Fruit fly (Drosophila melanogaster) whole organism, pupa: ENCODE results near the gene Rpn10.

Experiments used
- CG10348 ChIP-seq: fragments of 200-800 bp; sonication (Bioruptor generic); IDR thresholded peaks from 2 replicates; pipeline ENCODE4 v1.3.6; 2022; ENCODE audit warnings: missing biosample characterization, missing genetic modification characterization
- CG12605 ChIP-seq: fragments of 200-800 bp; sonication (Bioruptor generic); IDR thresholded peaks from 2 replicates; pipeline ENCODE4 v1.3.6; 2022; ENCODE audit warnings: missing biosample characterization, missing genetic modification characterization
- CG13204 ChIP-seq: fragments of 200-800 bp; sonication (Bioruptor generic); optimal IDR thresholded peaks from 2 replicates; lab custom pipeline; 2018; ENCODE audit warnings: missing biosample characterization, mild to moderate bottlenecking, missing genetic modification characterization, moderate library complexity
- CG14655 ChIP-seq: fragments of 200-800 bp; sonication (Bioruptor generic); optimal IDR thresholded peaks from 3 replicates; lab custom pipeline; 2017; ENCODE audit warnings: mild to moderate bottlenecking, missing biosample characterization, missing genetic modification reagents, missing genetic modification characterization
- CG15710 ChIP-seq: fragments of 200-800 bp; sonication (Bioruptor generic); optimal IDR thresholded peaks from 2 replicates; lab custom pipeline; 2018; ENCODE audit warnings: missing biosample characterization, mild to moderate bottlenecking, missing genetic modification characterization, moderate library complexity
- CG17806 ChIP-seq: fragments of 200-800 bp; sonication (Bioruptor generic); optimal IDR thresholded peaks from 2 replicates; lab custom pipeline; 2018; ENCODE audit warnings: missing biosample characterization, mild to moderate bottlenecking, missing genetic modification characterization, moderate library complexity
- CG32121 ChIP-seq: fragments of 200-800 bp; sonication (Bioruptor generic); IDR thresholded peaks from 2 replicates; pipeline ENCODE4 v1.3.6; 2022; ENCODE audit warnings: missing biosample characterization, missing genetic modification characterization
- CG34367 ChIP-seq: fragments of 200-800 bp; sonication (Bioruptor generic); optimal IDR thresholded peaks from 2 replicates; lab custom pipeline; 2018; ENCODE audit warnings: missing biosample characterization, mild to moderate bottlenecking, missing genetic modification characterization
- CG4496 ChIP-seq: fragments of 200-800 bp; sonication (Bioruptor generic); IDR thresholded peaks from 3 replicates; pipeline ENCODE4 v1.3.6; 2022; ENCODE audit warnings: missing biosample characterization, missing genetic modification characterization
- CG8159 ChIP-seq: fragments of 200-800 bp; sonication (Bioruptor generic); optimal IDR thresholded peaks from 3 replicates; lab custom pipeline; 2018; ENCODE audit warnings: missing biosample characterization, mild to moderate bottlenecking, missing genetic modification characterization, moderate library complexity
- CG8301 ChIP-seq: fragments of 200-800 bp; sonication (Bioruptor generic); optimal IDR thresholded peaks from 2 replicates; lab custom pipeline; 2018; ENCODE audit warnings: missing biosample characterization, mild to moderate bottlenecking, missing genetic modification characterization
- CG9948 ChIP-seq: fragments of 200-800 bp; sonication (Bioruptor generic); optimal IDR thresholded peaks from 2 replicates; lab custom pipeline; 2018; ENCODE audit warnings: missing biosample characterization, mild to moderate bottlenecking, missing genetic modification characterization, moderate library complexity
- D1 ChIP-seq: fragments of 200-800 bp; sonication (Bioruptor generic); optimal IDR thresholded peaks from 2 replicates; lab custom pipeline; 2018; ENCODE audit warnings: missing biosample characterization, mild to moderate bottlenecking, missing genetic modification characterization, moderate library complexity
- EcR ChIP-seq: fragments of 200-800 bp; sonication (Bioruptor generic); optimal IDR thresholded peaks from 3 replicates; lab custom pipeline; 2019; ENCODE audit warnings: missing biosample characterization, missing genetic modification characterization, mild to moderate bottlenecking, moderate library complexity, missing genetic modification reagents
- Ets98B ChIP-seq: fragments of 200-800 bp; sonication (Bioruptor generic); IDR thresholded peaks from 2 replicates; pipeline ENCODE4 v1.3.6; 2022; ENCODE audit warnings: missing biosample characterization, missing genetic modification characterization
- Pif1A ChIP-seq: fragments of 200-800 bp; sonication (Bioruptor generic); optimal IDR thresholded peaks from 3 replicates; lab custom pipeline; 2016; ENCODE audit warnings: missing biosample characterization, missing genetic modification characterization
- Pif1B ChIP-seq: fragments of 200-800 bp; sonication (Bioruptor generic); optimal IDR thresholded peaks from 3 replicates; lab custom pipeline; 2016; ENCODE audit warnings: missing biosample characterization, missing genetic modification characterization
- Snoo ChIP-seq: fragments of 200-800 bp; sonication (Bioruptor generic); optimal IDR thresholded peaks from 3 replicates; lab custom pipeline; 2017; ENCODE audit warnings: missing biosample characterization, mild to moderate bottlenecking, missing genetic modification characterization, inconsistent platforms
- fd96Ca ChIP-seq: fragments of 200-800 bp; sonication (Bioruptor generic); IDR thresholded peaks from 3 replicates; pipeline ENCODE4 v1.3.6; 2022; ENCODE audit warnings: missing biosample characterization, missing genetic modification characterization
- gl ChIP-seq: fragments of 200-800 bp; sonication (Bioruptor generic); optimal IDR thresholded peaks from 2 replicates; lab custom pipeline; 2018; ENCODE audit warnings: missing biosample characterization, mild to moderate bottlenecking, missing genetic modification characterization
- rn ChIP-seq: fragments of 200-800 bp; sonication (Bioruptor generic); IDR thresholded peaks from 2 replicates; pipeline ENCODE4 v1.3.6; 2022; ENCODE audit warnings: missing biosample characterization, missing genetic modification characterization

The Rpn10 gene

DNA sequence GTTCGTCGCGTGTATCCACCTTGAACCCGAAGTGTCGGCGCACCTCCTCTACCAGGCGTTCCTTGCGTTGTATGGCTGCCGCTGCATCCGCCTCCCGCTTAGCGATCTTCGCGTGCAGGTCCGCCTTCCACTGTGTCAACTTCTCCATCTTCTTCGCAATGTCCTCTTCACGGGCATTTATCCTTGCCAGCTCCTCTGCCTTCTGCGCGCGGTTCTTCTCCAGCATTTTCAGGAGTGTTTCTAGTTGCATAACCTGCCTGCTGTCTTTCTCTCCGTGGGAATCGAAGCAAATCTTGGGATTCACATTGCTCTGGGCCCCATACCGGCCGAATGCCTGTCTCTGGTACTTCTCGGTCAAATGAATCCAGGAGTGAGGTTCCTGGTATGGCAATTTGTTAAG, 31.5 kb downstream of the Rpn10 start:
- no peak for TF ChIP-seq D1 (tag; lab: Kevin White, UChicago)
- TF ChIP-seq CG10348 (GFP tag; lab: Robert Waterston, UW): no peak
- TF ChIP-seq CG14655 (GFP tag; lab: Kevin White, UChicago): no peak
- TF ChIP-seq fd96Ca (GFP tag; lab: Robert Waterston, UW): no peak
- no peak for TF ChIP-seq Snoo (tag; lab: Kevin White, UChicago)
- no peak for TF ChIP-seq CG15710
- TF ChIP-seq CG17806 (tag; lab: Kevin White, UChicago): no peak
- no peak for TF ChIP-seq CG8159 (tag; lab: Kevin White, UChicago)
- no peak for TF ChIP-seq CG13204 (GFP tag; lab: Kevin White, UChicago)
- no peak for TF ChIP-seq Ets98B (GFP tag; lab: Robert Waterston, UW)
- no peak for TF ChIP-seq gl (tag; lab: Kevin White, UChicago)
- no peak for TF ChIP-seq CG4496
- no peak for TF ChIP-seq CG9948 (tag; lab: Kevin White, UChicago)
- no peak for TF ChIP-seq rn (GFP tag; lab: Robert Waterston, UW)
- no peak for TF ChIP-seq EcR (GFP tag; lab: Kevin White, UChicago)
- no peak for TF ChIP-seq CG8301 (tag; lab: Kevin White, UChicago)
- no peak for TF ChIP-seq Pif1B (GFP tag; lab: Kevin White, UChicago)
- TF ChIP-seq CG34367 (tag; lab: Kevin White, UChicago): no peak
- TF ChIP-seq CG32121 (GFP tag; lab: Robert Waterston, UW): no peak

DNA sequence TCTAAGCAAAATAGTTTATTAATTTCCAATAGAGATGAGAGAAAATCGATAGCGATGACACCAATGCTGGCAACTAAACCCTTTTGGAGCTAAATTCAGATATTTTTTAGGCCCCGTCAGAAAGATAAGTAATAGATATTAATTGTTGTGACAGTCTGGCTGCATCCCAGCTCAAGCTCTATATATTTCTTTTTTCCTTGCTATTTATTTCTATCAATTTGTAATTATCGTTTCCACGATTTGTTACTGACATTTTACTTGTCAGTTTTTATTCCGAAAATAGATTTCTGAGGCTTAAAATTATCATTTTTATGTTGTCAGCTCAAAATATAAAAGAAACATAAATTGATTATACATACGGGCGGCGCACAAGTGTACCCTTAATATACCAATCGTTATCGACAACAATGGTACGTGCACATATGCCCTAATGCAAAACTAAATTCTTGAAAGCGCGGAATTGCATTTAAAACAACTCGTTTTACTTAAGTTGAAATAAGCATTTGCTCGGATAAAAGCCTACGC, 32.1 kb downstream of the Rpn10 start, which contains the start of the genes CRIF and SMC5:
Gene CRIF, minus strand, starts transcription at position 51 of the 525 bp plus-strand sequence.
Gene SMC5, plus strand, starts transcription at position 329 of the 525 bp plus-strand sequence.
- TF ChIP-seq CG34367 (tag; lab: Kevin White, UChicago): no peak
- peak; percentile 44 for TF ChIP-seq D1 (tag; lab: Kevin White, UChicago)
- TF ChIP-seq Pif1A: no peak
- TF ChIP-seq CG13204 (GFP tag; lab: Kevin White, UChicago): no peak
- TF ChIP-seq Pif1B (GFP tag; lab: Kevin White, UChicago): no peak
- no peak for TF ChIP-seq Snoo (tag; lab: Kevin White, UChicago)
- TF ChIP-seq CG14655 (GFP tag; lab: Kevin White, UChicago): no peak
- no peak for TF ChIP-seq CG4496
- TF ChIP-seq CG17806 (tag; lab: Kevin White, UChicago): peak; percentile 33
- no peak for TF ChIP-seq CG12605
- no peak for TF ChIP-seq EcR (GFP tag; lab: Kevin White, UChicago)
- no peak for TF ChIP-seq fd96Ca (GFP tag; lab: Robert Waterston, UW)
- no peak for TF ChIP-seq CG15710
- TF ChIP-seq gl (tag; lab: Kevin White, UChicago): no peak
- TF ChIP-seq rn (GFP tag; lab: Robert Waterston, UW): no peak
- TF ChIP-seq CG9948 (tag; lab: Kevin White, UChicago): no peak
- TF ChIP-seq Ets98B (GFP tag; lab: Robert Waterston, UW): no peak
- no peak for TF ChIP-seq CG8301 (tag; lab: Kevin White, UChicago)
- TF ChIP-seq CG8159 (tag; lab: Kevin White, UChicago): no peak
- TF ChIP-seq CG32121 (GFP tag; lab: Robert Waterston, UW): peak; percentile 22; the same call in 1 of the 2 replicates
- TF ChIP-seq CG10348 (GFP tag; lab: Robert Waterston, UW): no peak

DNA sequence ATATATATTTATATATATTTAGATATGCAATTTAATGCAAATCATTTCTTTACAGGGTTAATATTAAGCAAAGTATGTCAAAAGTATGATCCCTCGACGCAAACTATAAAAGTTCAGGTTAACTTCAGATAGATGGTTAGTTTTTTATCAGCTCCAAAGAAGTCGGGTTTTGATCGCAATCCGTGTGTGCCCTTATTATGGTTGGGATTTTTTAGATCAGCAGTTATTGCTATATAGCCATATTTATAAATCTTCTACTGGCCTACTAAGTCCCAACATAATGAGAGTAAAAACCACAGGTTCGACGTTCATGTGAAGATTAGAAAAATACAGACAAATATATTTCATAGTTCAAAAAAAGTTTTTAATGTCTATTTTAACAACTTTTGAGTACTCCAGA, 37.0 kb downstream of the Rpn10 start, which contains the start of gene EMC10:
Gene EMC10, plus strand, starts transcription at position 301 of the 400 bp plus-strand sequence.
- TF ChIP-seq CG15710 (no peak), EcR (GFP tag; lab: Kevin White, UChicago) (no peak), Ets98B (GFP tag; lab: Robert Waterston, UW) (no peak), CG34367 (tag; lab: Kevin White, UChicago) (no peak)
- TF ChIP-seq, all 21 proteins: peak for 0

DNA sequence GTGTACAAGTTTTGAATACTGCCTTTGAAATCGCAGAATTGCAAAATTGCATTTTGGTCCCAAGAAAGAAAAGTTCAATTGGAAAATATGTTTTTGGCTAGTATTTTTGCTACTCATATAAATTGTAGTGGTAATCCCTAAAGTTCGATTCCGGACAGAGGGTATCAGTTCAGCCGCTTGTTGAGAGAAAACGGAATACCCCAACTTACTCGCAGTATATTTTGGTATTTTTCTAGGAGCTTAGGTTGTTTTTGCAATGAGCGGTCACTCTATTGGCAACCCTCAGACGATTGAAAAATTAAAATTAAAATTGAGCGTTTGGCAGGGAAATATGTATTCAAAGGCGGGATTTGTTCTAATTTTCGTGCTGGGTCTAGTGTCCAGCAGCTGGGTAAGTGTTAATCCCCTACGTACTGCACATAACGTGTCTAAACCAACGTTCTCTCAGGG, 37.5 kb downstream of the Rpn10 start:
- TF ChIP-seq EcR (GFP tag; lab: Kevin White, UChicago) (no peak), D1 (tag; lab: Kevin White, UChicago) (peak; percentile 55)

DNA sequence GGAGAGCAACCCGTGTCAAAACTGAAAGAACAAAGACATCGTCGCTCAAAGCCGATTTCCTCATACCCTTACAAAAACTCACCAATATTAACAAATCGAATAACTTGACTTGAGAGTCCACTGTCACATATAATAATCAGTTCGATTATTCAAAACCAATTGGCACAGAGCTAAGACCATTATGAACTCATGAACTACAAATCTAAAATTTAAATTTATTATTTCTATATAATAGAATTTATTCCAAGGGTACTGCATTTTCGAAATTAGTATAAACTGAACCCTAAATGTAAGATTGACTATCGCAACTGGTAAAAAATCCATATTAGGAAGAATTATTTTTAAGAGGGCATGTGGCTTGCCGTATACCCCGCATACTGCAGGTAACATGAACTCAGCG, 45.2 kb downstream of the Rpn10 start:
- TF ChIP-seq D1 (tag; lab: Kevin White, UChicago): no peak
- peak; percentile 15 for TF ChIP-seq CG9948 (tag; lab: Kevin White, UChicago)
- no peak for TF ChIP-seq gl (tag; lab: Kevin White, UChicago)
- no peak for TF ChIP-seq Ets98B (GFP tag; lab: Robert Waterston, UW)
- TF ChIP-seq CG8301 (tag; lab: Kevin White, UChicago): no peak
- TF ChIP-seq CG13204 (GFP tag; lab: Kevin White, UChicago): no peak
- TF ChIP-seq Pif1B (GFP tag; lab: Kevin White, UChicago): peak; percentile 31
- no peak for TF ChIP-seq CG14655 (GFP tag; lab: Kevin White, UChicago)
- no peak for TF ChIP-seq CG12605
- no peak for TF ChIP-seq CG34367 (tag; lab: Kevin White, UChicago)
- TF ChIP-seq Snoo (tag; lab: Kevin White, UChicago): peak; percentile 13
- no peak for TF ChIP-seq fd96Ca (GFP tag; lab: Robert Waterston, UW)
- no peak for TF ChIP-seq CG4496
- peak; percentile 50 for TF ChIP-seq CG8159 (tag; lab: Kevin White, UChicago)
- peak; percentile 35 for TF ChIP-seq CG15710
- TF ChIP-seq CG32121 (GFP tag; lab: Robert Waterston, UW): no peak
- TF ChIP-seq, all 21 proteins: peak for 5

DNA sequence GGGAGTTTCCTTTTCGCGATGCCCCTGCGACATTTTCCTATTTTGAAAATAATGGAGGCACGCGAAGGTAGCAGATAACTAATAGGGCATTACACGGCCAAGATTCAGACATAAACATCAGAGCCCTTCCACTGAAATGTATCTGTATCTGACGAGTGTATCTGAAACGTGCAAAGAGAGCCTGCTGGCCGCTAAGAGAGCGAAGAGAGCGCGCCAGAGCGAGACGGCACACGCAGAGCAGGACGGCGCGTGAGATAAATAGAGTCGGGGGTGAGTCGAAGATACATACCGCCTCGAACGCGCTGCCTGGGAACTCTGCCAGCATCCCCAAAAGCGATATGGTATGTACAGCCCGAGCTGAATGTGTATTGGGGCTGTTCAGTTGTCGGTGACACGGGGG, 47.9 kb downstream of the Rpn10 start:
- TF ChIP-seq CG17806 (tag; lab: Kevin White, UChicago) (no peak), gl (tag; lab: Kevin White, UChicago) (no peak), CG12605 (0 out of 2 replicates have a peak, but pooled peaks have one; percentile 24), CG13204 (GFP tag; lab: Kevin White, UChicago) (peak; percentile 56), Ets98B (GFP tag; lab: Robert Waterston, UW) (no peak)
